Worm (Caenorhabditis elegans) whole organism, L4 larva: ENCODE results near the gene dre-1.

Experiments
- F37D6.2 ChIP-seq: sonication (generic microtip); optimal IDR thresholded peaks from 2 replicates; lab custom pipeline; 2016; ENCODE audit warnings: mild to moderate bottlenecking, missing genetic modification characterization, missing compliant biosample characterization
- F44E2.7 ChIP-seq: fragments of 200-800 bp; sonication (Bioruptor generic); IDR thresholded peaks from 2 replicates; pipeline ENCODE4 v2.1.2; 2022; ENCODE audit warnings: missing genetic modification characterization, missing compliant biosample characterization
- T20F7.1 ChIP-seq: fragments of 200-800 bp; sonication (Bioruptor generic); optimal IDR thresholded peaks from 2 replicates; lab custom pipeline; 2018; ENCODE audit warnings: mild to moderate bottlenecking, missing genetic modification characterization, missing compliant biosample characterization
- T26A8.4 ChIP-seq: fragments of 200-800 bp; sonication (Bioruptor generic); IDR thresholded peaks from 2 replicates; pipeline ENCODE4 v1.3.6; 2022; ENCODE audit warnings: missing genetic modification characterization, missing compliant biosample characterization
- Y105C5A.15 ChIP-seq: fragments of 200-800 bp; sonication (Bioruptor generic); IDR thresholded peaks from 2 replicates; pipeline ENCODE4 v1.3.6; 2022; ENCODE audit warnings: missing genetic modification characterization, missing compliant biosample characterization
- Y75B8A.6 ChIP-seq: fragments of 200-800 bp; sonication (Bioruptor generic); IDR thresholded peaks from 2 replicates; pipeline ENCODE4 v1.3.6; 2022; ENCODE audit warnings: missing genetic modification reagents, missing genetic modification characterization, missing compliant biosample characterization
- ZK337.2 ChIP-seq: fragments of 200-800 bp; sonication (Bioruptor generic); IDR thresholded peaks from 2 replicates; pipeline ENCODE4 v1.3.6; 2022; ENCODE audit warnings: missing genetic modification reagents, missing genetic modification characterization, missing compliant biosample characterization
- aly-2 ChIP-seq: sonication (generic microtip); optimal IDR thresholded peaks from 2 replicates; lab custom pipeline; 2018; ENCODE audit warnings: missing biosample characterization, missing genetic modification characterization
- ceh-20 ChIP-seq: fragments of 200-800 bp; sonication (Bioruptor generic); IDR thresholded peaks from 2 replicates; pipeline ENCODE4 v1.3.6; 2022; ENCODE audit warnings: missing genetic modification reagents, missing genetic modification characterization, missing compliant biosample characterization
- ceh-62 ChIP-seq: sonication (generic microtip); optimal IDR thresholded peaks from 2 replicates; lab custom pipeline; 2017; ENCODE audit warnings: missing biosample characterization, missing genetic modification characterization
- cey-2 ChIP-seq: sonication (generic microtip); optimal IDR thresholded peaks from 3 replicates; lab custom pipeline; 2017; ENCODE audit warnings: missing genetic modification characterization, mild to moderate bottlenecking, missing compliant biosample characterization, antibody characterized with exemption, borderline replicate concordance; ENCODE audit not compliant: insufficient read depth
- ctbp-1 ChIP-seq: fragments of 200-800 bp; sonication (Bioruptor generic); IDR thresholded peaks from 2 replicates; pipeline ENCODE4 v1.3.6; 2022; ENCODE audit warnings: missing genetic modification reagents, missing genetic modification characterization, missing compliant biosample characterization
- daf-19 ChIP-seq: fragments of 200-800 bp; sonication (Bioruptor generic); conservative IDR thresholded peaks from 2 replicates; pipeline ENCODE4 v1.3.6; 2022; ENCODE audit warnings: missing genetic modification characterization, missing compliant biosample characterization
- daf-8 ChIP-seq: fragments of 200-800 bp; sonication (Bioruptor generic); IDR thresholded peaks from 2 replicates; pipeline ENCODE4 v1.3.6; 2022; ENCODE audit warnings: missing genetic modification characterization, missing compliant biosample characterization
- dmd-6 ChIP-seq: fragments of 200-800 bp; sonication (Bioruptor generic); IDR thresholded peaks from 2 replicates; pipeline ENCODE4 v1.3.6; 2022; ENCODE audit warnings: missing genetic modification reagents, missing genetic modification characterization, missing compliant biosample characterization
- dmd-8 ChIP-seq: fragments of 200-800 bp; sonication (Bioruptor generic); IDR thresholded peaks from 2 replicates; pipeline ENCODE4 v1.3.6; 2022; ENCODE audit warnings: missing genetic modification characterization, missing compliant biosample characterization
- duxl-1 ChIP-seq: sonication (generic microtip); optimal IDR thresholded peaks from 2 replicates; lab custom pipeline; 2016; ENCODE audit warnings: mild to moderate bottlenecking, missing genetic modification characterization, moderate library complexity, missing compliant biosample characterization; ENCODE audit not compliant: poor library complexity
- dve-1 ChIP-seq: sonication (generic microtip); optimal IDR thresholded peaks from 2 replicates; lab custom pipeline; 2017; ENCODE audit warnings: antibody characterized with exemption, mild to moderate bottlenecking, missing genetic modification characterization, missing compliant biosample characterization; ENCODE audit not compliant: insufficient read depth
- egl-27 ChIP-seq: sonication (generic microtip); optimal IDR thresholded peaks from 3 replicates; lab custom pipeline; 2017; ENCODE audit warnings: missing biosample characterization, missing genetic modification reagents, missing genetic modification characterization
- fkh-10 ChIP-seq: fragments of 150-350 bp; optimal IDR thresholded peaks from 2 replicates; lab custom pipeline; 2014; ENCODE audit warnings: missing biosample characterization, missing genetic modification reagents, missing genetic modification characterization
- fos-1 ChIP-seq: fragments of 150-350 bp; optimal IDR thresholded peaks from 2 replicates; lab custom pipeline; 2014; ENCODE audit warnings: missing biosample characterization, missing genetic modification characterization
- hlh-11 ChIP-seq: fragments of 200-800 bp; sonication (Bioruptor generic); optimal IDR thresholded peaks from 2 replicates; lab custom pipeline; 2018; ENCODE audit warnings: mild to moderate bottlenecking, missing genetic modification characterization, missing compliant biosample characterization
- lin-1 ChIP-seq: fragments of 200-800 bp; sonication (Bioruptor generic); IDR thresholded peaks from 2 replicates; pipeline ENCODE4 v1.3.6; 2022; ENCODE audit warnings: missing genetic modification reagents, missing genetic modification characterization, missing compliant biosample characterization
- lin-29 ChIP-seq: fragments of 200-800 bp; sonication (Bioruptor generic); IDR thresholded peaks from 2 replicates; pipeline ENCODE4 v1.3.6; 2022; ENCODE audit warnings: missing genetic modification reagents, missing genetic modification characterization, missing compliant biosample characterization
- lin-38 ChIP-seq: fragments of 200-800 bp; sonication (Bioruptor generic); IDR thresholded peaks from 2 replicates; pipeline ENCODE4 v1.3.6; 2022; ENCODE audit warnings: missing genetic modification reagents, missing genetic modification characterization, missing compliant biosample characterization
- lir-3 ChIP-seq: sonication (generic microtip); optimal IDR thresholded peaks from 2 replicates; lab custom pipeline; 2016; ENCODE audit warnings: mild to moderate bottlenecking, missing genetic modification characterization, missing compliant biosample characterization
- lsy-2 ChIP-seq, 2 experiments: fragments of 150-350 bp in 1 of 2; sonication (generic microtip) in 1 of 2; optimal IDR thresholded peaks; 2 replicates each; lab custom pipeline; 2014 to 2017; ENCODE audit warnings: missing biosample characterization in 2 of 2, missing genetic modification characterization in 2 of 2
- madf-5 ChIP-seq, 2 experiments: fragments of 200-800 bp; sonication (Bioruptor generic); IDR thresholded peaks; 2 replicates each; pipeline ENCODE4 v1.3.6; 2022; ENCODE audit warnings: missing compliant biosample characterization in 2 of 2, missing genetic modification characterization in 2 of 2
- madf-9 ChIP-seq: fragments of 200-800 bp; sonication (Bioruptor generic); conservative IDR thresholded peaks from 2 replicates; pipeline ENCODE4 v1.3.6; 2022; ENCODE audit warnings: missing genetic modification reagents, missing genetic modification characterization, missing compliant biosample characterization
- mdt-29 ChIP-seq: fragments of 200-800 bp; sonication (Bioruptor generic); IDR thresholded peaks from 2 replicates; pipeline ENCODE4 v1.3.6; 2022; ENCODE audit warnings: missing genetic modification reagents, missing genetic modification characterization, missing compliant biosample characterization
- nhr-10 ChIP-seq: fragments of 150-350 bp; optimal IDR thresholded peaks from 2 replicates; lab custom pipeline; 2014; ENCODE audit warnings: missing biosample characterization, missing genetic modification characterization
- nhr-11 ChIP-seq: fragments of 150-350 bp; optimal IDR thresholded peaks from 2 replicates; lab custom pipeline; 2014; ENCODE audit warnings: missing biosample characterization, missing genetic modification characterization
- nhr-111 ChIP-seq: fragments of 200-800 bp; sonication (Bioruptor generic); optimal IDR thresholded peaks from 2 replicates; lab custom pipeline; 2018; ENCODE audit warnings: mild to moderate bottlenecking, missing genetic modification characterization, missing compliant biosample characterization
- nhr-237 ChIP-seq: sonication (generic microtip); optimal IDR thresholded peaks from 2 replicates; lab custom pipeline; 2017; ENCODE audit warnings: missing biosample characterization, missing genetic modification characterization
- nhr-25 ChIP-seq: sonication (generic microtip); optimal IDR thresholded peaks from 2 replicates; lab custom pipeline; 2017; ENCODE audit warnings: missing genetic modification characterization, mild to moderate bottlenecking, missing compliant biosample characterization, antibody characterized with exemption, moderate library complexity, borderline replicate concordance; ENCODE audit not compliant: insufficient read depth
- nhr-28 ChIP-seq: fragments of 150-350 bp; optimal IDR thresholded peaks from 2 replicates; lab custom pipeline; 2014; ENCODE audit warnings: missing biosample characterization, missing genetic modification characterization
- nhr-41 ChIP-seq: fragments of 200-800 bp; sonication (Bioruptor generic); IDR thresholded peaks from 2 replicates; pipeline ENCODE4 v1.3.6; 2022; ENCODE audit warnings: missing genetic modification reagents, missing genetic modification characterization, missing compliant biosample characterization
- nhr-6 ChIP-seq: fragments of 150-350 bp; optimal IDR thresholded peaks from 2 replicates; lab custom pipeline; 2014; ENCODE audit warnings: missing biosample characterization, missing genetic modification characterization
- nhr-76 ChIP-seq: fragments of 150-350 bp; optimal IDR thresholded peaks from 2 replicates; lab custom pipeline; 2014; ENCODE audit warnings: missing biosample characterization, missing genetic modification characterization
- php-3 ChIP-seq: fragments of 200-800 bp; sonication (Bioruptor generic); IDR thresholded peaks from 2 replicates; pipeline ENCODE4 v1.3.6; 2022; ENCODE audit warnings: missing genetic modification reagents, missing genetic modification characterization, missing compliant biosample characterization
- rbr-2 ChIP-seq: sonication (generic microtip); optimal IDR thresholded peaks from 2 replicates; lab custom pipeline; 2016; ENCODE audit warnings: missing genotype, missing genetic modification characterization, missing compliant biosample characterization
- sdz-12 ChIP-seq: fragments of 200-800 bp; sonication (Bioruptor generic); optimal IDR thresholded peaks from 2 replicates; lab custom pipeline; 2018; ENCODE audit warnings: mild to moderate bottlenecking, missing genetic modification characterization, missing compliant biosample characterization
- skn-1 ChIP-seq: fragments of 150-350 bp; optimal IDR thresholded peaks from 2 replicates; lab custom pipeline; 2014; ENCODE audit warnings: missing biosample characterization, missing genetic modification characterization
- snpc-1.2 ChIP-seq: fragments of 200-800 bp; sonication (Bioruptor generic); IDR thresholded peaks from 2 replicates; pipeline ENCODE4 v1.3.6; 2022; ENCODE audit warnings: missing genetic modification reagents, missing genetic modification characterization, missing compliant biosample characterization
- snpc-4 ChIP-seq: fragments of 150-350 bp; optimal IDR thresholded peaks from 2 replicates; lab custom pipeline; 2014; ENCODE audit warnings: missing biosample characterization, missing genetic modification characterization
- tag-97 ChIP-seq: fragments of 200-800 bp; sonication (Bioruptor generic); IDR thresholded peaks from 2 replicates; pipeline ENCODE4 v1.3.6; 2022; ENCODE audit warnings: missing genetic modification characterization, missing compliant biosample characterization
- unc-62 ChIP-seq, 3 experiments: fragments of 150-350 bp in 1 of 3; sonication (generic microtip); optimal IDR thresholded peaks in 2 of 3; peaks in 1 of 3; 1 replicate in 1 of 3; 2 replicates in 2 of 3; lab custom pipeline; 2014 to 2017; ENCODE audit warnings: missing biosample characterization in 3 of 3, missing genetic modification characterization in 3 of 3, missing genetic modification reagents in 3 of 3, missing genotype in 1 of 3
- vab-7 ChIP-seq: fragments of 200-800 bp; sonication (Bioruptor generic); IDR thresholded peaks from 2 replicates; pipeline ENCODE4 v1.3.6; 2022; ENCODE audit warnings: missing genetic modification reagents, missing genetic modification characterization, missing compliant biosample characterization
- zag-1 ChIP-seq: fragments of 150-350 bp; optimal IDR thresholded peaks from 2 replicates; lab custom pipeline; 2014; ENCODE audit warnings: missing biosample characterization, missing genetic modification characterization
- zip-2 ChIP-seq: fragments of 150-350 bp; optimal IDR thresholded peaks from 2 replicates; lab custom pipeline; 2014; ENCODE audit warnings: missing biosample characterization, missing genetic modification characterization
- ztf-7 ChIP-seq: fragments of 150-350 bp; optimal IDR thresholded peaks from 2 replicates; lab custom pipeline; 2014; ENCODE audit warnings: missing biosample characterization, missing genetic modification characterization

dre-1 gene

ce11 chrV:6559585-6559984, 13.3 kb upstream of the dre-1 start (continued):
- TF ChIP-seq lir-3 (tag; lab: Kevin White, UChicago) (peak; percentile 39), aly-2 (tag; lab: Kevin White, UChicago) (no peak), F44E2.7 (peak; percentile 88; the same call in 1 of the 2 replicates), dve-1 (tag; lab: Kevin White, UChicago) (no peak), T26A8.4 (GFP tag; lab: Robert Waterston, UW) (no peak), zag-1 (tag; lab: Kevin White, UChicago) (no peak), fos-1 (no peak), mdt-29 (GFP tag; lab: Robert Waterston, UW) (no peak), nhr-10 (tag; lab: Kevin White, UChicago) (no peak), ctbp-1 (no peak; the same call in 1 of the 2 replicates), duxl-1 (tag; lab: Kevin White, UChicago) (no peak), nhr-6 (tag; lab: Kevin White, UChicago) (no peak), nhr-41 (0 out of 2 replicates have a peak, but pooled peaks have one; percentile 57), nhr-111 (GFP tag; lab: Kevin White, UChicago) (no peak), rbr-2 (tag; lab: Kevin White, UChicago) (peak; percentile 44), daf-19 (GFP tag; lab: Robert Waterston, UW) (no peak), vab-7 (GFP tag; lab: Robert Waterston, UW) (no peak; the same call in 1 of the 2 replicates), nhr-237 (tag; lab: Kevin White, UChicago) (no peak), nhr-76 (tag; lab: Kevin White, UChicago) (no peak), snpc-1.2 (GFP tag; lab: Robert Waterston, UW) (no peak), snpc-4 (no peak), hlh-11 (tag; lab: Kevin White, UChicago) (no peak), nhr-28 (peak; percentile 24), ceh-20 (GFP tag; lab: Robert Waterston, UW) (0 out of 2 replicates have a peak, but pooled peaks have one; percentile 57), cey-2 (tag; lab: Kevin White, UChicago) (no peak), madf-9 (peak; percentile 69), T20F7.1 (GFP tag; lab: Kevin White, UChicago) (no peak), lin-1 (GFP tag; lab: Robert Waterston, UW) (no peak), ZK337.2 (GFP tag; lab: Robert Waterston, UW) (no peak; the same call in 1 of the 2 replicates), ztf-7 (no peak), tag-97 (GFP tag; lab: Robert Waterston, UW) (no peak), lin-38 (GFP tag; lab: Robert Waterston, UW) (no peak; the same call in none of the 2 replicates), php-3 (peak; percentile 74), sdz-12 (GFP tag; lab: Kevin White, UChicago) (no peak), unc-62 (GFP tag; optimal IDR thresholded peaks at IDR 0.05 in 1 of 2; lab: Kevin White, UChicago) (peak in 1 of 2 experiments; percentile 11), unc-62 (tag; optimal IDR thresholded peaks at IDR 0.05; lab: Kevin White, UChicago) (no peak), F37D6.2 (tag; lab: Kevin White, UChicago) (no peak), lin-29 (no peak), Y75B8A.6 (no peak), fkh-10 (GFP tag; lab: Kevin White, UChicago) (no peak), Y105C5A.15 (0 out of 2 replicates have a peak, but pooled peaks have one; percentile 68), skn-1 (tag; lab: Kevin White, UChicago) (no peak), nhr-25 (tag; lab: Kevin White, UChicago) (no peak), zip-2 (tag; lab: Kevin White, UChicago) (no peak), egl-27 (tag; lab: Kevin White, UChicago) (no peak), lsy-2 (tag; optimal IDR thresholded peaks at IDR 0.05; lab: Kevin White, UChicago) (no peak), dmd-6 (GFP tag; lab: Robert Waterston, UW) (no peak; the same call in none of the 2 replicates), nhr-11 (no peak), dmd-8 (GFP tag; lab: Robert Waterston, UW) (peak; percentile 96), daf-8 (no peak), ceh-62 (tag; lab: Kevin White, UChicago) (no peak), madf-5 (GFP tag; IDR thresholded peaks at IDR 0.05; lab: Robert Waterston, UW) (0 out of 4 replicates have a peak, but pooled peaks of 1 of the 2 experiments have one; percentile 52)
